Fruit fly (Drosophila melanogaster) whole organism, prepupa: ENCODE data around the gene CG44044.

Experiments
- CG3032 ChIP-seq: fragments of 200-800 bp; optimal IDR thresholded peaks from 2 replicates; lab custom pipeline; 2019; ENCODE audit warnings: missing biosample characterization, mild to moderate bottlenecking, missing genetic modification characterization, moderate library complexity
- CG6163 ChIP-seq: fragments of 200-800 bp; sonication (Bioruptor generic); IDR thresholded peaks from 3 replicates; pipeline ENCODE4 v1.3.6; 2022; ENCODE audit warnings: missing biosample characterization, missing genetic modification characterization
- CG9139 ChIP-seq: fragments of 200-800 bp; sonication (Bioruptor generic); optimal IDR thresholded peaks from 3 replicates; lab custom pipeline; 2017; ENCODE audit warnings: missing biosample characterization, mild to moderate bottlenecking, missing genetic modification characterization
- Ets96B ChIP-seq: fragments of 200-800 bp; optimal IDR thresholded peaks from 2 replicates; lab custom pipeline; 2019; ENCODE audit warnings: missing biosample characterization, mild to moderate bottlenecking, missing genetic modification characterization, moderate library complexity
- Hr39 ChIP-seq: fragments of 200-800 bp; sonication (Bioruptor generic); optimal IDR thresholded peaks from 2 replicates; lab custom pipeline; 2016; ENCODE audit warnings: missing biosample characterization, missing genetic modification characterization
- OdsH ChIP-seq: fragments of 200-800 bp; sonication (Bioruptor generic); optimal IDR thresholded peaks from 3 replicates; lab custom pipeline; 2016; ENCODE audit warnings: missing biosample characterization, missing genetic modification characterization
- Smox ChIP-seq: fragments of 200-800 bp; sonication (Bioruptor generic); optimal IDR thresholded peaks from 3 replicates; lab custom pipeline; 2016; ENCODE audit warnings: missing biosample characterization, missing genetic modification characterization
- Sox102F ChIP-seq: fragments of 200-800 bp; sonication (Bioruptor generic); optimal IDR thresholded peaks from 2 replicates; lab custom pipeline; 2016; ENCODE audit warnings: missing biosample characterization, mild to moderate bottlenecking, missing genetic modification characterization
- acj6 ChIP-seq: fragments of 200-800 bp; sonication (Bioruptor generic); optimal IDR thresholded peaks from 3 replicates; lab custom pipeline; 2016; ENCODE audit warnings: missing biosample characterization, missing genetic modification characterization
- dac ChIP-seq: fragments of 200-800 bp; sonication (Bioruptor generic); optimal IDR thresholded peaks from 2 replicates; lab custom pipeline; 2017; ENCODE audit warnings: missing biosample characterization, mild to moderate bottlenecking, missing genetic modification characterization
- fd59A ChIP-seq: fragments of 200-800 bp; sonication (Bioruptor generic); optimal IDR thresholded peaks from 2 replicates; lab custom pipeline; 2017; ENCODE audit warnings: missing biosample characterization, mild to moderate bottlenecking, missing genetic modification characterization, missing genetic modification reagents
- ss ChIP-seq, 2 experiments: fragments of 200-800 bp; sonication (Bioruptor generic); optimal IDR thresholded peaks; 2 replicates in 1 of 2; 3 replicates in 1 of 2; lab custom pipeline; 2017 to 2018; ENCODE audit warnings: mild to moderate bottlenecking in 2 of 2, missing biosample characterization in 2 of 2, missing genetic modification characterization in 2 of 2, moderate library complexity in 1 of 2
- svp ChIP-seq: fragments of 200-800 bp; sonication (Bioruptor generic); peaks from one replicate; lab custom pipeline; 2016; ENCODE audit warnings: missing biosample characterization, missing genetic modification characterization
- topi ChIP-seq: fragments of 200-800 bp; sonication (Bioruptor generic); optimal IDR thresholded peaks from 3 replicates; lab custom pipeline; 2016; ENCODE audit warnings: missing biosample characterization, missing genetic modification characterization

dm6 chr3R:16287171-16287570, 34.5 kb upstream of the CG44044 start:
- no peak for TF ChIP-seq Smox (GFP tag; lab: Kevin White, UChicago)
- TF ChIP-seq Sox102F (GFP tag; lab: Kevin White, UChicago), result peak; percentile 20
- no peak for TF ChIP-seq acj6 (GFP tag; lab: Kevin White, UChicago)
- no peak for TF ChIP-seq OdsH (GFP tag; lab: Kevin White, UChicago)
- TF ChIP-seq CG9139 (GFP tag; lab: Kevin White, UChicago), result peak; percentile 60
- no peak for TF ChIP-seq Ets96B (tag; lab: Kevin White, UChicago)
- no peak for TF ChIP-seq dac (GFP tag; lab: Kevin White, UChicago)
- TF ChIP-seq CG6163, result no peak; the same call in 2 of the 3 replicates
- no peak for TF ChIP-seq svp (GFP tag; lab: Kevin White, UChicago)
- TF ChIP-seq CG3032, result no peak
- TF ChIP-seq topi (GFP tag; lab: Kevin White, UChicago), result no peak
- TF ChIP-seq Hr39 (GFP tag; lab: Kevin White, UChicago), result no peak
- TF ChIP-seq ss (GFP tag; optimal IDR thresholded peaks at IDR 0.05; lab: Kevin White, UChicago), result peak; percentile 7 to 26
- no peak for TF ChIP-seq fd59A (GFP tag; lab: Kevin White, UChicago)
